Worm (Caenorhabditis elegans): ENCODE results near the gene pqn-67.

- TF ChIP-seq zim-3 (tag; optimal IDR thresholded peaks at IDR 0.05) = no peak
- TF ChIP-seq pbrm-1 (GFP tag; IDR thresholded peaks at IDR 0.05) = no peak
- no peak for TF ChIP-seq ztf-25 (GFP tag; IDR thresholded peaks at IDR 0.05)
- TF ChIP-seq bed-1 (GFP tag; IDR thresholded peaks at IDR 0.05) = no peak
- TF ChIP-seq aptf-2 (GFP tag; conservative IDR thresholded peaks at IDR 0.05) = no peak
- no peak for TF ChIP-seq C06A6.2 (GFP tag; conservative IDR thresholded peaks at IDR 0.05)
- TF ChIP-seq lin-26 (GFP tag; IDR thresholded peaks at IDR 0.05) = no peak
- no peak for TF ChIP-seq snpc-4 (GFP tag; optimal IDR thresholded peaks at IDR 0.05)
- no peak for TF ChIP-seq snpc-4 (tag; optimal IDR thresholded peaks at IDR 0.05)
- TF ChIP-seq mxl-1 (tag; optimal IDR thresholded peaks at IDR 0.05) = no peak
- TF ChIP-seq dox-1 (GFP tag; IDR thresholded peaks at IDR 0.05) = no peak
These were observed 42.9 kb downstream of the pqn-67 start, which contains the start of gene R186.3 for ce11 chrV:12967110-12967509.

Data from whole organism, young adult.